Worm (Caenorhabditis elegans) whole organism, L4 larva: Measurements from ENCODE around the gene rab-21.

Experiments used
- D1046.2 ChIP-seq: fragments of 200-800 bp; sonication (Bioruptor generic); IDR thresholded peaks from 2 replicates; pipeline ENCODE4 v1.3.6; 2022; ENCODE audit warnings: missing genetic modification characterization, missing compliant biosample characterization
- F37D6.2 ChIP-seq: sonication (generic microtip); optimal IDR thresholded peaks from 2 replicates; lab custom pipeline; 2016; ENCODE audit warnings: mild to moderate bottlenecking, missing genetic modification characterization, missing compliant biosample characterization
- T26A8.4 ChIP-seq: fragments of 200-800 bp; sonication (Bioruptor generic); IDR thresholded peaks from 2 replicates; pipeline ENCODE4 v1.3.6; 2022; ENCODE audit warnings: missing genetic modification characterization, missing compliant biosample characterization
- Y48G9A.11 ChIP-seq: fragments of 200-800 bp; sonication (Bioruptor generic); IDR thresholded peaks from 2 replicates; pipeline ENCODE4 v1.3.6; 2022; ENCODE audit warnings: missing genetic modification reagents, missing genetic modification characterization, missing compliant biosample characterization
- ZK546.5 ChIP-seq, 2 experiments: sonication (generic microtip); optimal IDR thresholded peaks; 2 replicates each; lab custom pipeline; 2017; ENCODE audit warnings: missing biosample characterization in 2 of 2, missing genetic modification characterization in 2 of 2
- aha-1 ChIP-seq: fragments of 150-350 bp; peaks from one replicate; lab custom pipeline; 2014; ENCODE audit warnings: missing biosample characterization, missing genetic modification characterization
- ama-1 ChIP-seq: fragments of 150-350 bp; optimal IDR thresholded peaks from 2 replicates; lab custom pipeline; 2014; ENCODE audit warnings: inconsistent platforms, mixed read lengths
- arid-1 ChIP-seq: fragments of 200-800 bp; sonication (Bioruptor generic); conservative IDR thresholded peaks from 2 replicates; pipeline ENCODE4 v1.3.6; 2022; ENCODE audit warnings: missing genetic modification reagents, missing genetic modification characterization, missing compliant biosample characterization
- ceh-28 ChIP-seq: fragments of 150-350 bp; optimal IDR thresholded peaks from 2 replicates; lab custom pipeline; 2014; ENCODE audit warnings: missing biosample characterization, missing genetic modification reagents, missing genetic modification characterization
- ces-1 ChIP-seq: fragments of 150-350 bp; sonication (generic microtip); optimal IDR thresholded peaks from 4 replicates; lab custom pipeline; 2014; ENCODE audit warnings: missing biosample characterization, missing genetic modification reagents, missing genetic modification characterization
- ctbp-1 ChIP-seq: fragments of 200-800 bp; sonication (Bioruptor generic); IDR thresholded peaks from 2 replicates; pipeline ENCODE4 v1.3.6; 2022; ENCODE audit warnings: missing genetic modification reagents, missing genetic modification characterization, missing compliant biosample characterization
- daf-16 ChIP-seq, 3 experiments: sonication (generic microtip); optimal IDR thresholded peaks; 2 replicates each; lab custom pipeline; 2016 to 2017; ENCODE audit warnings: missing genetic modification characterization in 3 of 3, missing genetic modification reagents in 3 of 3, mild to moderate bottlenecking in 2 of 3, missing compliant biosample characterization in 2 of 3, missing biosample characterization in 1 of 3, moderate library complexity in 1 of 3
- daf-19 ChIP-seq: fragments of 200-800 bp; sonication (Bioruptor generic); conservative IDR thresholded peaks from 2 replicates; pipeline ENCODE4 v1.3.6; 2022; ENCODE audit warnings: missing genetic modification characterization, missing compliant biosample characterization
- dmd-6 ChIP-seq: fragments of 200-800 bp; sonication (Bioruptor generic); IDR thresholded peaks from 2 replicates; pipeline ENCODE4 v1.3.6; 2022; ENCODE audit warnings: missing genetic modification reagents, missing genetic modification characterization, missing compliant biosample characterization
- dve-1 ChIP-seq: sonication (generic microtip); optimal IDR thresholded peaks from 2 replicates; lab custom pipeline; 2017; ENCODE audit warnings: antibody characterized with exemption, mild to moderate bottlenecking, missing genetic modification characterization, missing compliant biosample characterization; ENCODE audit not compliant: insufficient read depth
- egl-27 ChIP-seq: sonication (generic microtip); optimal IDR thresholded peaks from 3 replicates; lab custom pipeline; 2017; ENCODE audit warnings: missing biosample characterization, missing genetic modification reagents, missing genetic modification characterization
- egl-43 ChIP-seq: fragments of 200-800 bp; sonication (Bioruptor generic); IDR thresholded peaks from 2 replicates; pipeline ENCODE4 v1.3.6; 2022; ENCODE audit warnings: missing genetic modification reagents, missing genetic modification characterization, missing compliant biosample characterization
- fkh-10 ChIP-seq: fragments of 150-350 bp; optimal IDR thresholded peaks from 2 replicates; lab custom pipeline; 2014; ENCODE audit warnings: missing biosample characterization, missing genetic modification reagents, missing genetic modification characterization
- hif-1 ChIP-seq, 2 experiments: sonication (generic microtip); optimal IDR thresholded peaks; 2 replicates each; lab custom pipeline; 2016 to 2017; ENCODE audit warnings: missing compliant biosample characterization in 2 of 2, missing genetic modification characterization in 2 of 2, missing genetic modification reagents in 2 of 2, missing genotype in 2 of 2, mild to moderate bottlenecking in 1 of 2
- hlh-11 ChIP-seq: fragments of 200-800 bp; sonication (Bioruptor generic); optimal IDR thresholded peaks from 2 replicates; lab custom pipeline; 2018; ENCODE audit warnings: mild to moderate bottlenecking, missing genetic modification characterization, missing compliant biosample characterization
- hlh-30 ChIP-seq: sonication (generic microtip); optimal IDR thresholded peaks from 2 replicates; lab custom pipeline; 2017; ENCODE audit warnings: antibody characterized with exemption, mild to moderate bottlenecking, missing genetic modification characterization, missing compliant biosample characterization; ENCODE audit not compliant: insufficient read depth
- hmg-1.1 ChIP-seq: fragments of 200-800 bp; sonication (Bioruptor generic); IDR thresholded peaks from 2 replicates; pipeline ENCODE4 v1.3.6; 2022; ENCODE audit warnings: missing genetic modification reagents, missing genetic modification characterization, missing compliant biosample characterization
- jun-1 ChIP-seq: fragments of 150-350 bp; optimal IDR thresholded peaks from 2 replicates; lab custom pipeline; 2014; ENCODE audit warnings: missing biosample characterization, missing genetic modification reagents, missing genetic modification characterization
- lin-13 ChIP-seq: fragments of 150-350 bp; optimal IDR thresholded peaks from 2 replicates; lab custom pipeline; 2014; ENCODE audit warnings: missing biosample characterization, missing genetic modification reagents, missing genetic modification characterization
- lin-38 ChIP-seq: fragments of 200-800 bp; sonication (Bioruptor generic); IDR thresholded peaks from 2 replicates; pipeline ENCODE4 v1.3.6; 2022; ENCODE audit warnings: missing genetic modification reagents, missing genetic modification characterization, missing compliant biosample characterization
- lsy-2 ChIP-seq, 2 experiments: fragments of 150-350 bp in 1 of 2; sonication (generic microtip) in 1 of 2; optimal IDR thresholded peaks; 2 replicates each; lab custom pipeline; 2014 to 2017; ENCODE audit warnings: missing biosample characterization in 2 of 2, missing genetic modification characterization in 2 of 2
- madf-9 ChIP-seq: fragments of 200-800 bp; sonication (Bioruptor generic); conservative IDR thresholded peaks from 2 replicates; pipeline ENCODE4 v1.3.6; 2022; ENCODE audit warnings: missing genetic modification reagents, missing genetic modification characterization, missing compliant biosample characterization
- mdl-1 ChIP-seq, 2 experiments: fragments of 150-350 bp in 1 of 2; sonication (generic microtip) in 1 of 2; optimal IDR thresholded peaks; 2 replicates each; lab custom pipeline; 2014 to 2017; ENCODE audit warnings: missing biosample characterization in 2 of 2, missing genetic modification characterization in 2 of 2
- mes-2 ChIP-seq: sonication (generic microtip); optimal IDR thresholded peaks from 2 replicates; lab custom pipeline; 2016; ENCODE audit warnings: missing genotype, mild to moderate bottlenecking, missing genetic modification characterization, missing compliant biosample characterization; ENCODE audit not compliant: poor library complexity, severe bottlenecking
- nhr-10 ChIP-seq: fragments of 150-350 bp; optimal IDR thresholded peaks from 2 replicates; lab custom pipeline; 2014; ENCODE audit warnings: missing biosample characterization, missing genetic modification characterization
- nhr-102 ChIP-seq: sonication (generic microtip); optimal IDR thresholded peaks from 2 replicates; lab custom pipeline; 2016; ENCODE audit warnings: mild to moderate bottlenecking, missing genetic modification characterization, moderate library complexity, missing compliant biosample characterization
- nhr-11 ChIP-seq: fragments of 150-350 bp; optimal IDR thresholded peaks from 2 replicates; lab custom pipeline; 2014; ENCODE audit warnings: missing biosample characterization, missing genetic modification characterization
- nhr-111 ChIP-seq: fragments of 200-800 bp; sonication (Bioruptor generic); optimal IDR thresholded peaks from 2 replicates; lab custom pipeline; 2018; ENCODE audit warnings: mild to moderate bottlenecking, missing genetic modification characterization, missing compliant biosample characterization
- nhr-28 ChIP-seq: fragments of 150-350 bp; optimal IDR thresholded peaks from 2 replicates; lab custom pipeline; 2014; ENCODE audit warnings: missing biosample characterization, missing genetic modification characterization
- nhr-48 ChIP-seq: sonication (generic microtip); optimal IDR thresholded peaks from 2 replicates; lab custom pipeline; 2016; ENCODE audit warnings: mild to moderate bottlenecking, missing genetic modification characterization, missing compliant biosample characterization
- nhr-6 ChIP-seq: fragments of 150-350 bp; optimal IDR thresholded peaks from 2 replicates; lab custom pipeline; 2014; ENCODE audit warnings: missing biosample characterization, missing genetic modification characterization
- pqm-1 ChIP-seq: sonication (generic microtip); optimal IDR thresholded peaks from 2 replicates; lab custom pipeline; 2017; ENCODE audit warnings: missing biosample characterization, missing genetic modification characterization
- snpc-4 ChIP-seq: fragments of 150-350 bp; optimal IDR thresholded peaks from 2 replicates; lab custom pipeline; 2014; ENCODE audit warnings: missing biosample characterization, missing genetic modification characterization
- spr-3 ChIP-seq: fragments of 200-800 bp; sonication (Bioruptor generic); optimal IDR thresholded peaks from 2 replicates; lab custom pipeline; 2018; ENCODE audit warnings: mild to moderate bottlenecking, missing genetic modification characterization, missing compliant biosample characterization
- tra-1 ChIP-seq: fragments of 200-800 bp; sonication (Bioruptor generic); IDR thresholded peaks from 2 replicates; pipeline ENCODE4 v1.3.6; 2022; ENCODE audit warnings: missing genetic modification reagents, missing genetic modification characterization, missing compliant biosample characterization
- unc-62 ChIP-seq, 3 experiments: fragments of 150-350 bp in 1 of 3; sonication (generic microtip); optimal IDR thresholded peaks in 2 of 3; peaks in 1 of 3; 1 replicate in 1 of 3; 2 replicates in 2 of 3; lab custom pipeline; 2014 to 2017; ENCODE audit warnings: missing biosample characterization in 3 of 3, missing genetic modification characterization in 3 of 3, missing genetic modification reagents in 3 of 3, missing genotype in 1 of 3
- vab-7 ChIP-seq: fragments of 200-800 bp; sonication (Bioruptor generic); IDR thresholded peaks from 2 replicates; pipeline ENCODE4 v1.3.6; 2022; ENCODE audit warnings: missing genetic modification reagents, missing genetic modification characterization, missing compliant biosample characterization
- zag-1 ChIP-seq: fragments of 150-350 bp; optimal IDR thresholded peaks from 2 replicates; lab custom pipeline; 2014; ENCODE audit warnings: missing biosample characterization, missing genetic modification characterization
- ztf-7 ChIP-seq: fragments of 150-350 bp; optimal IDR thresholded peaks from 2 replicates; lab custom pipeline; 2014; ENCODE audit warnings: missing biosample characterization, missing genetic modification characterization

The rab-21 gene

DNA sequence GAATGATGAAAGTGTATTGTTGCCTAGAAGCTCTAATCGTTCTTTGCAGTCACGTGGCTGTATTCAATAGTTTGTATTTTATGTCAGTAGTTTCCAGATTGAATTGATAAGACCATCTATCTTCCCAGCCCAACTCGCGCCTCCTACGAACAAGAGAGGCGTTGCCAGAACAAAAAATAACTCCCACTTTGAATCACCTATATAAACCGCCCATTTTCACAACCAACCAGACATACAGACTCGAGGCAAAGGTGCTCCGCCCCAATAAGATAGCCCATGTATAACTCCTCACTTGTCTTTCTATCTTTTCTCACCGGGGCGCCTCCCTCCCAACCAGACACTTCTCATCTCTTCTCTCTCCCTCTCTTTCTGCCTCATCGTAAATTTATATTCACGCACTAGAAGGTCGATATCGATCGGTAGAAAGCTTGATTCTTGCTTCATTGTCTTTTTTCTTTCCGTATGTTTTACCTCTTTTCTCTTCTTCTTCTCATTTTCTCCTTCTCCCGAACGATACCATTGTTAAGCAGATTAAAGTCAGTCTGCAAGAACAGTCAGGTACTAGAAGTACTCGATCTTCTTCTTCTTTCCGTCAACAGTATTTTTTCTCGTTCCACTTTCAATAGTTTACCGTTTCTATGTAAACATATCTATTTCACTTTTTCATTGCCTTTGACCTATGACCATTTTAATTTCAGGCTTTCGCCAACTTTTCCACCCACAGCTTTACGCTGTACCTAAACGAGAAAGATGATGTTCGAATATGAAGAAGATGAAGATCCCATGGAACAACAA, 28.8 kb upstream of the rab-21 start, which contains the start of gene mak-1:
Gene mak-1 (plus strand): TSS at position 693 of the 795 bp plus-strand sequence.
- TF ChIP-seq nhr-6 (peak; percentile 39), tra-1 (GFP tag; lab: Robert Waterston, UW) (0 out of 2 replicates have a peak, but pooled peaks have one; percentile 21), pqm-1 (tag; lab: Kevin White, UChicago) (peak; percentile 37), ces-1 (GFP tag; lab: Kevin White, UChicago) (no peak), hlh-11 (tag; lab: Kevin White, UChicago) (peak; percentile 74), vab-7 (GFP tag; lab: Robert Waterston, UW) (0 out of 2 replicates have a peak, but pooled peaks have one; percentile 4), aha-1 (peak; percentile 96), snpc-4 (tag; lab: Kevin White, UChicago) (no peak), D1046.2 (no peak), dmd-6 (peak; percentile 52; the same call in 1 of the 2 replicates), F37D6.2 (tag; lab: Kevin White, UChicago) (no peak), ama-1 (lab: Kevin White, UChicago) (peak; percentile 94), ztf-7 (tag; lab: Kevin White, UChicago) (no peak), nhr-48 (tag; lab: Kevin White, UChicago) (peak; percentile 87), egl-27 (tag; lab: Kevin White, UChicago) (no peak), hmg-1.1 (GFP tag; lab: Robert Waterston, UW) (0 out of 2 replicates have a peak, but pooled peaks have one; percentile 15), hlh-30 (peak; percentile 48), nhr-11 (peak; percentile 23), unc-62 (GFP tag; optimal IDR thresholded peaks at IDR 0.05 in 1 of 2; lab: Kevin White, UChicago) (peak in 1 of 2 experiments; percentile 33), unc-62 (tag; optimal IDR thresholded peaks at IDR 0.05; lab: Kevin White, UChicago) (no peak), ZK546.5 (tag; optimal IDR thresholded peaks at IDR 0.05; lab: Kevin White, UChicago) (no peak), lin-13 (GFP tag; lab: Kevin White, UChicago) (no peak), daf-16 (GFP tag; optimal IDR thresholded peaks at IDR 0.05; lab: Kevin White, UChicago) (no peak), daf-16 (tag; optimal IDR thresholded peaks at IDR 0.05; lab: Kevin White, UChicago) (peak; percentile 68), nhr-28 (tag; lab: Kevin White, UChicago) (peak; percentile 96), nhr-10 (peak; percentile 77), lsy-2 (tag; optimal IDR thresholded peaks at IDR 0.05; lab: Kevin White, UChicago) (peak in 1 of 2 experiments; percentile 33), egl-43 (no peak), ctbp-1 (GFP tag; lab: Robert Waterston, UW) (no peak), mes-2 (tag; lab: Kevin White, UChicago) (peak; percentile 20), nhr-111 (no peak), nhr-102 (tag; lab: Kevin White, UChicago) (peak; percentile 51), mdl-1 (tag; optimal IDR thresholded peaks at IDR 0.05; lab: Kevin White, UChicago) (peak; percentile 27 to 88), spr-3 (no peak), fkh-10 (no peak), jun-1 (no peak), lin-38 (GFP tag; lab: Robert Waterston, UW) (0 out of 2 replicates have a peak, but pooled peaks have one; percentile 21), arid-1 (GFP tag; lab: Robert Waterston, UW) (peak; percentile 39; the same call in 1 of the 2 replicates), Y48G9A.11 (GFP tag; lab: Robert Waterston, UW) (peak; percentile 30; the same call in 1 of the 2 replicates), madf-9 (GFP tag; lab: Robert Waterston, UW) (peak; percentile 36; the same call in 1 of the 2 replicates), daf-19 (GFP tag; lab: Robert Waterston, UW) (no peak), ceh-28 (peak; percentile 8), dve-1 (tag; lab: Kevin White, UChicago) (peak; percentile 73), hif-1 (tag; optimal IDR thresholded peaks at IDR 0.05; lab: Kevin White, UChicago) (peak in 1 of 2 experiments; percentile 45), T26A8.4 (GFP tag; lab: Robert Waterston, UW) (peak; percentile 43; the same call in 1 of the 2 replicates), zag-1 (no peak)
